Worm (Caenorhabditis elegans) whole organism, L4 larva: ENCODE data around the gene acs-19.

Experiments
- Y105C5A.15 ChIP-seq: fragments of 200-800 bp; sonication (Bioruptor generic); IDR thresholded peaks from 2 replicates; pipeline ENCODE4 v1.3.6; 2022; ENCODE audit warnings: missing genetic modification characterization, missing compliant biosample characterization
- Y5F2A.4 ChIP-seq: fragments of 200-800 bp; sonication (Bioruptor generic); optimal IDR thresholded peaks from 2 replicates; lab custom pipeline; 2018; ENCODE audit warnings: mild to moderate bottlenecking, missing genetic modification characterization, missing compliant biosample characterization
- daf-19 ChIP-seq: fragments of 200-800 bp; sonication (Bioruptor generic); conservative IDR thresholded peaks from 2 replicates; pipeline ENCODE4 v1.3.6; 2022; ENCODE audit warnings: missing genetic modification characterization, missing compliant biosample characterization
- madf-5 ChIP-seq, 2 experiments: fragments of 200-800 bp; sonication (Bioruptor generic); IDR thresholded peaks; 2 replicates each; pipeline ENCODE4 v1.3.6; 2022; ENCODE audit warnings: missing compliant biosample characterization in 2 of 2, missing genetic modification characterization in 2 of 2
- nhr-111 ChIP-seq: fragments of 200-800 bp; sonication (Bioruptor generic); optimal IDR thresholded peaks from 2 replicates; lab custom pipeline; 2018; ENCODE audit warnings: mild to moderate bottlenecking, missing genetic modification characterization, missing compliant biosample characterization
- nhr-77 ChIP-seq: fragments of 150-350 bp; optimal IDR thresholded peaks from 2 replicates; lab custom pipeline; 2014; ENCODE audit warnings: missing biosample characterization, missing genetic modification characterization
- saeg-2 ChIP-seq: fragments of 200-800 bp; sonication (Bioruptor generic); IDR thresholded peaks from 2 replicates; pipeline ENCODE4 v1.3.6; 2022; ENCODE audit warnings: missing genetic modification reagents, missing genetic modification characterization, missing compliant biosample characterization
- tag-97 ChIP-seq: fragments of 200-800 bp; sonication (Bioruptor generic); IDR thresholded peaks from 2 replicates; pipeline ENCODE4 v1.3.6; 2022; ENCODE audit warnings: missing genetic modification characterization, missing compliant biosample characterization
- zip-2 ChIP-seq: fragments of 150-350 bp; optimal IDR thresholded peaks from 2 replicates; lab custom pipeline; 2014; ENCODE audit warnings: missing biosample characterization, missing genetic modification characterization

The acs-19 gene

ce11 chrIII:3916624-3917023, 52.3 kb downstream of the acs-19 start, which contains the start of gene ccdc-47 (continued):
- TF ChIP-seq zip-2 (tag; lab: Kevin White, UChicago) (no peak), saeg-2 (GFP tag; lab: Robert Waterston, UW) (no peak), Y105C5A.15 (GFP tag; lab: Robert Waterston, UW) (no peak), nhr-111 (GFP tag; lab: Kevin White, UChicago) (no peak), tag-97 (GFP tag; lab: Robert Waterston, UW) (no peak), daf-19 (GFP tag; lab: Robert Waterston, UW) (no peak), nhr-77 (tag; lab: Kevin White, UChicago) (no peak), Y5F2A.4 (GFP tag; lab: Kevin White, UChicago) (no peak), madf-5 (GFP tag; IDR thresholded peaks at IDR 0.05; lab: Robert Waterston, UW) (no peak)
